Worm (Caenorhabditis elegans): ENCODE measurements around the gene vamp-7.
A peak's percentile ranks its signal among the peaks of the same experiment; 100 is the strongest.

Gene vamp-7

ce11 chrIV:2639666-2640273 is 31.9 kb downstream of the vamp-7 start (continued):
- TF ChIP-seq elt-2 (tag; optimal IDR thresholded peaks at IDR 0.05) = peak; percentile 40
- TF ChIP-seq C08G9.2 (tag; optimal IDR thresholded peaks at IDR 0.05) = peak; percentile 36
- no peak for TF ChIP-seq pqm-1 (tag; optimal IDR thresholded peaks at IDR 0.05)
- TF ChIP-seq ref-2 (tag; optimal IDR thresholded peaks at IDR 0.05) = peak; percentile 10
- no peak for TF ChIP-seq dve-1 (tag; optimal IDR thresholded peaks at IDR 0.05)
- no peak for TF ChIP-seq ets-4 (tag; optimal IDR thresholded peaks at IDR 0.05)
- no peak for TF ChIP-seq sox-2 (GFP tag; IDR thresholded peaks at IDR 0.05)
- no peak for TF ChIP-seq ceh-19 (GFP tag; optimal IDR thresholded peaks at IDR 0.05)
- TF ChIP-seq nfya-1 (tag; optimal IDR thresholded peaks at IDR 0.05) = no peak
- TF ChIP-seq che-1 (tag; optimal IDR thresholded peaks at IDR 0.05) = peak; percentile 61
- TF ChIP-seq F13H6.1 (tag; optimal IDR thresholded peaks at IDR 0.05) = no peak
- no peak for TF ChIP-seq pha-4 (tag; optimal IDR thresholded peaks at IDR 0.05)
- TF ChIP-seq zip-5 (tag; optimal IDR thresholded peaks at IDR 0.05) = no peak
- TF ChIP-seq ceh-6 (GFP tag; optimal IDR thresholded peaks at IDR 0.05) = peak; percentile 40
- TF ChIP-seq dmd-4 (tag; optimal IDR thresholded peaks at IDR 0.05; ENCODE audit: borderline replicate concordance) = no peak
- TF ChIP-seq ceh-30 (tag; optimal IDR thresholded peaks at IDR 0.05) = no peak
- TF ChIP-seq ama-1 (optimal IDR thresholded peaks at IDR 0.05) = no peak

- TF ChIP-seq pag-3 (tag; optimal IDR thresholded peaks at IDR 0.05; ENCODE audit: borderline replicate concordance) (no peak), ahr-1 (tag; optimal IDR thresholded peaks at IDR 0.05) (no peak), unc-55 (GFP tag; optimal IDR thresholded peaks at IDR 0.05) (peak; percentile 47), unc-42 (tag; optimal IDR thresholded peaks at IDR 0.05) (peak; percentile 44), nfya-1 (tag; optimal IDR thresholded peaks at IDR 0.05) (peak; percentile 49), pat-9 (tag; optimal IDR thresholded peaks at IDR 0.05) (no peak), tbx-2 (tag; optimal IDR thresholded peaks at IDR 0.05) (peak; percentile 11), ceh-48 (tag; optimal IDR thresholded peaks at IDR 0.05) (peak; percentile 93), ttx-3 (tag; optimal IDR thresholded peaks at IDR 0.05) (no peak), elt-2 (tag; optimal IDR thresholded peaks at IDR 0.05) (no peak), T23F11.4 (GFP tag; optimal IDR thresholded peaks at IDR 0.05) (no peak), rnt-1 (tag; optimal IDR thresholded peaks at IDR 0.05) (no peak), C38D4.7 (GFP tag; optimal IDR thresholded peaks at IDR 0.05) (no peak), K02D7.2 (tag; optimal IDR thresholded peaks at IDR 0.05) (no peak), ceh-9 (tag; optimal IDR thresholded peaks at IDR 0.05) (no peak), ceh-45 (GFP tag; IDR thresholded peaks at IDR 0.05) (no peak), madf-2 (tag; optimal IDR thresholded peaks at IDR 0.05) (no peak), nhr-11 (tag; optimal IDR thresholded peaks at IDR 0.05) (no peak), C08G9.2 (tag; optimal IDR thresholded peaks at IDR 0.05) (no peak), ceh-22 (tag; optimal IDR thresholded peaks at IDR 0.05) (no peak), ceh-14 (tag; optimal IDR thresholded peaks at IDR 0.05) (peak; percentile 41), ceh-19 (GFP tag; optimal IDR thresholded peaks at IDR 0.05) (no peak)
These were observed 33.1 kb downstream of the vamp-7 start, which contains the start of the genes mdf-2 and nduv-3 for ce11 chrIV:2640950-2641349. TSS of gene mdf-2 (minus strand) at chrIV:2641125. TSS of gene nduv-3 (plus strand) at chrIV:2641310.

ce11 chrIV:2642054-2642453 is 34.2 kb downstream of the vamp-7 start:
- no peak for TF ChIP-seq ceh-18 (tag; optimal IDR thresholded peaks at IDR 0.05)
- no peak for TF ChIP-seq elt-2 (tag; optimal IDR thresholded peaks at IDR 0.05)
- TF ChIP-seq ceh-31 (tag; optimal IDR thresholded peaks at IDR 0.05) = no peak
- no peak for TF ChIP-seq unc-86 (tag; optimal IDR thresholded peaks at IDR 0.05)
- TF ChIP-seq fkh-10 (GFP tag; optimal IDR thresholded peaks at IDR 0.05) = no peak
- TF ChIP-seq hlh-15 (tag; optimal IDR thresholded peaks at IDR 0.05) = no peak
- no peak for TF ChIP-seq K09A11.1 (tag; optimal IDR thresholded peaks at IDR 0.05; ENCODE audit: insufficient read depth)
- TF ChIP-seq ahr-1 (tag; optimal IDR thresholded peaks at IDR 0.05) = no peak
- no peak for TF ChIP-seq F13H6.1 (tag; optimal IDR thresholded peaks at IDR 0.05)
- TF ChIP-seq nhr-11 (tag; optimal IDR thresholded peaks at IDR 0.05) = no peak
- no peak for TF ChIP-seq sox-2 (GFP tag; IDR thresholded peaks at IDR 0.05)
- no peak for TF ChIP-seq hlh-6 (tag; optimal IDR thresholded peaks at IDR 0.05)
- TF ChIP-seq ama-1 (optimal IDR thresholded peaks at IDR 0.05) = no peak
- TF ChIP-seq dve-1 (tag; optimal IDR thresholded peaks at IDR 0.05) = no peak
- no peak for TF ChIP-seq hlh-8 (tag; optimal IDR thresholded peaks at IDR 0.05)
- TF ChIP-seq pax-1 (tag; optimal IDR thresholded peaks at IDR 0.05) = no peak

All from whole organism, late embryonic.